Fruit fly (Drosophila melanogaster): ENCODE data around the gene Hrs.

- no peak for TF ChIP-seq Eip75B (GFP tag; optimal IDR thresholded peaks at IDR 0.05)
- no peak for TF ChIP-seq CG3919 (GFP tag; optimal IDR thresholded peaks at IDR 0.05)
- TF ChIP-seq Hr39 (GFP tag; optimal IDR thresholded peaks at IDR 0.05), result no peak
- no peak for TF ChIP-seq Blimp-1 (GFP tag; optimal IDR thresholded peaks at IDR 0.05)
- TF ChIP-seq vri (GFP tag; optimal IDR thresholded peaks at IDR 0.05), result no peak
- TF ChIP-seq CG10669 (GFP tag; optimal IDR thresholded peaks at IDR 0.05), result no peak
- no peak for TF ChIP-seq CG16779 (tag; optimal IDR thresholded peaks at IDR 0.05)
- peak; percentile 2 for TF ChIP-seq lz (GFP tag; optimal IDR thresholded peaks at IDR 0.05)
- no peak for TF ChIP-seq Lpt (GFP tag; optimal IDR thresholded peaks at IDR 0.05)
- no peak for TF ChIP-seq Met (GFP tag; optimal IDR thresholded peaks at IDR 0.05)
Measured at dm6 chr2L:2720368-2720767, 19.4 kb upstream of the Hrs start.
